Fruit fly (Drosophila melanogaster): ENCODE results near the gene CG14443.
A peak's percentile ranks its signal among the peaks of the same experiment; 100 is the strongest.

The CG14443 gene

dm6 chrX:6592093-6592492 is 41.7 kb upstream of the CG14443 start (continued):
- TF ChIP-seq Atf-2 (GFP tag; optimal IDR thresholded peaks at IDR 0.05) (no peak), row (GFP tag; IDR thresholded peaks at IDR 0.05) (no peak), zen2 (GFP tag; IDR thresholded peaks at IDR 0.05; ENCODE audit: partially characterized antibody) (no peak), CG11247 (GFP tag; IDR thresholded peaks at IDR 0.05) (no peak), CG9727 (GFP tag; optimal IDR thresholded peaks at IDR 0.05) (peak; percentile 12), Blimp-1 (GFP tag; optimal IDR thresholded peaks at IDR 0.05) (no peak), Max (GFP tag; optimal IDR thresholded peaks at IDR 0.05) (no peak), Pdp1 (GFP tag; optimal IDR thresholded peaks at IDR 0.05) (no peak), ems (GFP tag; optimal IDR thresholded peaks at IDR 0.05) (no peak), jigr1 (GFP tag; IDR thresholded peaks at IDR 0.05) (no peak), CG1832 (GFP tag; optimal IDR thresholded peaks at IDR 0.05) (no peak), chn (GFP tag; optimal IDR thresholded peaks at IDR 0.05) (no peak), ATbp (GFP tag; optimal IDR thresholded peaks at IDR 0.05) (peak; percentile 43), scrt (GFP tag; optimal IDR thresholded peaks at IDR 0.05) (peak; percentile 11), disco-r (GFP tag; optimal IDR thresholded peaks at IDR 0.05) (no peak), CG17186 (GFP tag; optimal IDR thresholded peaks at IDR 0.05) (no peak), CG3407 (GFP tag; optimal IDR thresholded peaks at IDR 0.05) (peak; percentile 10), phol (tag; optimal IDR thresholded peaks at IDR 0.05) (no peak), chif (GFP tag; optimal IDR thresholded peaks at IDR 0.05) (no peak), lab (GFP tag; optimal IDR thresholded peaks at IDR 0.05) (peak; percentile 83), esg (GFP tag; conservative IDR thresholded peaks at IDR 0.05) (no peak), inv (GFP tag; IDR thresholded peaks at IDR 0.05; ENCODE audit: partially characterized antibody) (no peak), CG12391 (tag; optimal IDR thresholded peaks at IDR 0.05) (no peak), sc (optimal IDR thresholded peaks at IDR 0.05) (no peak), sc (GFP tag; optimal IDR thresholded peaks at IDR 0.05) (no peak), ara (GFP tag; IDR thresholded peaks at IDR 0.05) (no peak), repo (GFP tag; optimal IDR thresholded peaks at IDR 0.05) (no peak), Fer3 (tag; optimal IDR thresholded peaks at IDR 0.05) (peak; percentile 21), CG1792 (GFP tag; optimal IDR thresholded peaks at IDR 0.05) (peak; percentile 17), lbe (GFP tag; optimal IDR thresholded peaks at IDR 0.05) (no peak), CG5180 (GFP tag; optimal IDR thresholded peaks at IDR 0.05) (no peak), CG11093 (GFP tag; IDR thresholded peaks at IDR 0.05) (no peak), Tbp (GFP tag; optimal IDR thresholded peaks at IDR 0.05) (no peak), so (GFP tag; IDR thresholded peaks at IDR 0.05) (no peak), tgo (GFP tag; IDR thresholded peaks at IDR 0.05) (no peak), sima (GFP tag; optimal IDR thresholded peaks at IDR 0.05) (no peak), CG7271 (tag; optimal IDR thresholded peaks at IDR 0.05) (no peak), Chrac-16 (GFP tag; optimal IDR thresholded peaks at IDR 0.05) (no peak), CG32767 (GFP tag; IDR thresholded peaks at IDR 0.05) (no peak), lilli (GFP tag; optimal IDR thresholded peaks at IDR 0.05) (peak; percentile 1), MESR4 (GFP tag; optimal IDR thresholded peaks at IDR 0.05) (no peak), Dip2 (GFP tag; IDR thresholded peaks at IDR 0.05) (no peak), sens-2 (GFP tag; IDR thresholded peaks at IDR 0.05) (no peak), Dfd (GFP tag; optimal IDR thresholded peaks at IDR 0.05) (no peak), CG10321 (GFP tag; IDR thresholded peaks at IDR 0.05) (no peak), CG14965 (GFP tag; optimal IDR thresholded peaks at IDR 0.05; ENCODE audit: borderline replicate concordance) (no peak), tap (tag; optimal IDR thresholded peaks at IDR 0.05) (no peak), CG2712 (tag; optimal IDR thresholded peaks at IDR 0.05) (no peak), HLH54F (GFP tag; optimal IDR thresholded peaks at IDR 0.05) (no peak), CG12659 (GFP tag; optimal IDR thresholded peaks at IDR 0.05) (no peak), CG7556 (GFP tag; optimal IDR thresholded peaks at IDR 0.05) (no peak), Usf (GFP tag; optimal IDR thresholded peaks at IDR 0.05) (no peak)

Measured in whole organism, embryonic.